Fruit fly (Drosophila melanogaster) whole organism, embryonic: ENCODE data around the gene Art8.

Source experiments
- ATbp ChIP-seq: fragments of 200-800 bp; sonication (Bioruptor generic); optimal IDR thresholded peaks from 2 replicates; lab custom pipeline; 2017; ENCODE audit warnings: missing biosample characterization, mild to moderate bottlenecking, missing genetic modification characterization, missing genetic modification reagents
- Antp ChIP-seq: fragments of 200-800 bp; sonication (Bioruptor generic); optimal IDR thresholded peaks from 3 replicates; lab custom pipeline; 2016; ENCODE audit warnings: missing biosample characterization, missing genetic modification characterization
- CG1024 ChIP-seq: fragments of 200-800 bp; sonication (Bioruptor generic); IDR thresholded peaks from 2 replicates; pipeline ENCODE4 v1.3.6; 2022; ENCODE audit warnings: missing biosample characterization, missing genetic modification characterization
- CG10654 ChIP-seq: fragments of 200-800 bp; sonication (Bioruptor generic); optimal IDR thresholded peaks from 2 replicates; lab custom pipeline; 2016; ENCODE audit warnings: missing biosample characterization, missing genetic modification characterization
- CG11695 ChIP-seq: fragments of 200-800 bp; sonication (Bioruptor generic); IDR thresholded peaks from 3 replicates; pipeline ENCODE4 v1.3.6; 2022; ENCODE audit warnings: missing biosample characterization, missing genetic modification characterization
- CG13296 ChIP-seq: fragments of 200-800 bp; sonication (Bioruptor generic); optimal IDR thresholded peaks from 3 replicates; lab custom pipeline; 2018; ENCODE audit warnings: missing biosample characterization, mild to moderate bottlenecking, missing genetic modification characterization
- CG13424 ChIP-seq: fragments of 200-800 bp; sonication (Bioruptor generic); optimal IDR thresholded peaks from 2 replicates; lab custom pipeline; 2019; ENCODE audit warnings: missing biosample characterization, mild to moderate bottlenecking, missing genetic modification characterization, moderate library complexity
- CG14667 ChIP-seq: fragments of 200-800 bp; sonication (Bioruptor generic); IDR thresholded peaks from 2 replicates; pipeline ENCODE4 v1.3.6; 2022; ENCODE audit warnings: missing biosample characterization, missing genetic modification characterization
- CG1603 ChIP-seq: fragments of 200-800 bp; sonication (Bioruptor generic); optimal IDR thresholded peaks from 2 replicates; lab custom pipeline; 2019; ENCODE audit warnings: missing biosample characterization, mild to moderate bottlenecking, missing genetic modification characterization, moderate library complexity
- CG16863 ChIP-seq: fragments of 200-800 bp; sonication (Bioruptor generic); optimal IDR thresholded peaks from 3 replicates; lab custom pipeline; 2016; ENCODE audit warnings: missing biosample characterization, missing genetic modification characterization
- CG17359 ChIP-seq: fragments of 200-800 bp; sonication (Bioruptor generic); optimal IDR thresholded peaks from 3 replicates; lab custom pipeline; 2018; ENCODE audit warnings: missing biosample characterization, mild to moderate bottlenecking, missing genetic modification characterization, moderate library complexity
- CG17568 ChIP-seq: fragments of 200-800 bp; sonication (Bioruptor generic); optimal IDR thresholded peaks from 2 replicates; lab custom pipeline; 2018; ENCODE audit warnings: missing biosample characterization, mild to moderate bottlenecking, missing genetic modification characterization, moderate library complexity
- CG2199 ChIP-seq: fragments of 200-800 bp; sonication (Bioruptor generic); IDR thresholded peaks from 3 replicates; pipeline ENCODE4 v1.3.6; 2022; ENCODE audit warnings: missing biosample characterization, missing genetic modification characterization
- CG2889 ChIP-seq: fragments of 200-800 bp; sonication (Bioruptor generic); IDR thresholded peaks from 3 replicates; pipeline ENCODE4 v1.3.6; 2022; ENCODE audit warnings: missing biosample characterization, missing genetic modification characterization
- CG33557 ChIP-seq: fragments of 200-800 bp; sonication (Bioruptor generic); optimal IDR thresholded peaks from 2 replicates; lab custom pipeline; 2019; ENCODE audit warnings: missing biosample characterization, mild to moderate bottlenecking, missing genetic modification characterization, moderate library complexity
- CG4617 ChIP-seq: fragments of 200-800 bp; sonication (Bioruptor generic); optimal IDR thresholded peaks from 3 replicates; lab custom pipeline; 2016; ENCODE audit warnings: missing biosample characterization, missing genetic modification characterization, borderline replicate concordance
- CG6254 ChIP-seq: fragments of 200-800 bp; sonication (Bioruptor generic); optimal IDR thresholded peaks from 3 replicates; lab custom pipeline; 2017; ENCODE audit warnings: mild to moderate bottlenecking, missing biosample characterization, missing genetic modification reagents, missing genetic modification characterization
- CG7839 ChIP-seq: fragments of 200-800 bp; sonication (Bioruptor generic); optimal IDR thresholded peaks from 3 replicates; lab custom pipeline; 2018; ENCODE audit warnings: missing biosample characterization, mild to moderate bottlenecking, missing genetic modification characterization, moderate library complexity
- CG8765 ChIP-seq: fragments of 200-800 bp; sonication (Bioruptor generic); IDR thresholded peaks from 2 replicates; pipeline ENCODE4 v1.3.6; 2022; ENCODE audit warnings: missing biosample characterization, missing genetic modification characterization
- D19B ChIP-seq: fragments of 200-800 bp; sonication (Bioruptor generic); optimal IDR thresholded peaks from 2 replicates; lab custom pipeline; 2017; ENCODE audit warnings: missing biosample characterization, mild to moderate bottlenecking, missing genetic modification characterization
- Hey ChIP-seq: fragments of 200-800 bp; sonication (Bioruptor generic); optimal IDR thresholded peaks from 3 replicates; lab custom pipeline; 2018; ENCODE audit warnings: missing biosample characterization, mild to moderate bottlenecking, missing genetic modification characterization
- MBD-R2 ChIP-seq: fragments of 200-800 bp; sonication (Bioruptor generic); IDR thresholded peaks from 2 replicates; pipeline ENCODE4 v1.3.6; 2022; ENCODE audit warnings: missing biosample characterization, missing genetic modification characterization
- Mes4 ChIP-seq: fragments of 200-800 bp; sonication (Bioruptor generic); optimal IDR thresholded peaks from 2 replicates; lab custom pipeline; 2016; ENCODE audit warnings: missing biosample characterization, missing genetic modification characterization
- NC2α ChIP-seq: fragments of 200-800 bp; sonication (Bioruptor generic); optimal IDR thresholded peaks from 2 replicates; lab custom pipeline; 2016; ENCODE audit warnings: missing biosample characterization, missing genetic modification characterization
- Side ChIP-seq: fragments of 200-800 bp; sonication (Bioruptor generic); optimal IDR thresholded peaks from 2 replicates; lab custom pipeline; 2016; ENCODE audit warnings: missing biosample characterization, missing genetic modification characterization
- Spps ChIP-seq: fragments of 200-800 bp; sonication (Bioruptor generic); optimal IDR thresholded peaks from 2 replicates; lab custom pipeline; 2018; ENCODE audit warnings: missing biosample characterization, mild to moderate bottlenecking, missing genetic modification characterization
- Usf ChIP-seq: fragments of 200-800 bp; sonication (Bioruptor generic); optimal IDR thresholded peaks from 2 replicates; lab custom pipeline; 2017; ENCODE audit warnings: missing genotype, missing biosample characterization, missing genetic modification characterization
- Xbp1 ChIP-seq: fragments of 200-800 bp; sonication (Bioruptor generic); optimal IDR thresholded peaks from 3 replicates; lab custom pipeline; 2016; ENCODE audit warnings: missing biosample characterization, mild to moderate bottlenecking, missing genetic modification characterization
- ab ChIP-seq: fragments of 200-800 bp; sonication (Bioruptor generic); optimal IDR thresholded peaks from 2 replicates; lab custom pipeline; 2016; ENCODE audit warnings: missing biosample characterization, missing genetic modification characterization
- abd-A ChIP-seq: fragments of 200-800 bp; sonication (Bioruptor generic); optimal IDR thresholded peaks from 3 replicates; lab custom pipeline; 2019; ENCODE audit warnings: missing biosample characterization, mild to moderate bottlenecking, missing genetic modification characterization, moderate library complexity
- bowl ChIP-seq: fragments of 200-800 bp; sonication (Bioruptor generic); IDR thresholded peaks from 2 replicates; pipeline ENCODE4 v1.3.6; 2022; ENCODE audit warnings: missing biosample characterization, missing genetic modification characterization
- bsh ChIP-seq, 2 experiments: fragments of 200-800 bp; sonication (Bioruptor generic); optimal IDR thresholded peaks; 2 replicates each; lab custom pipeline; 2017 to 2018; ENCODE audit warnings: mild to moderate bottlenecking in 2 of 2, missing biosample characterization in 2 of 2, missing genetic modification characterization in 2 of 2, moderate library complexity in 1 of 2
- chif ChIP-seq, 2 experiments: fragments of 200-800 bp; sonication (Bioruptor generic); optimal IDR thresholded peaks; 3 replicates each; lab custom pipeline; 2016; ENCODE audit warnings: missing biosample characterization in 2 of 2, missing genetic modification characterization in 2 of 2
- croc ChIP-seq: fragments of 200-800 bp; sonication (Bioruptor generic); conservative IDR thresholded peaks from 3 replicates; pipeline ENCODE4 v1.3.6; 2022; ENCODE audit warnings: missing biosample characterization, missing genetic modification characterization
- dm ChIP-seq: fragments of 200-800 bp; sonication (Bioruptor generic); optimal IDR thresholded peaks from 3 replicates; lab custom pipeline; 2016; ENCODE audit warnings: missing biosample characterization, missing genetic modification characterization
- dpn ChIP-seq, 2 experiments: fragments of 200-800 bp; sonication (Bioruptor generic); optimal IDR thresholded peaks; 3 replicates each; lab custom pipeline; 2016; ENCODE audit warnings: missing biosample characterization in 2 of 2, missing genetic modification characterization in 2 of 2
- exex ChIP-seq: fragments of 200-800 bp; sonication (Bioruptor generic); optimal IDR thresholded peaks from 4 replicates; lab custom pipeline; 2018; ENCODE audit warnings: missing biosample characterization, mild to moderate bottlenecking, missing genetic modification characterization, moderate library complexity
- ftz-f1 ChIP-seq: fragments of 200-800 bp; sonication (Bioruptor generic); optimal IDR thresholded peaks from 2 replicates; lab custom pipeline; 2016; ENCODE audit warnings: missing biosample characterization, missing genetic modification characterization
- lilli ChIP-seq: fragments of 200-800 bp; sonication (Bioruptor generic); optimal IDR thresholded peaks from 3 replicates; lab custom pipeline; 2016; ENCODE audit warnings: missing biosample characterization, missing genetic modification characterization
- mam ChIP-seq: fragments of 200-800 bp; sonication (Bioruptor generic); optimal IDR thresholded peaks from 3 replicates; lab custom pipeline; 2016; ENCODE audit warnings: missing biosample characterization, missing genetic modification characterization
- onecut ChIP-seq: fragments of 200-800 bp; sonication (Bioruptor generic); IDR thresholded peaks from 2 replicates; pipeline ENCODE4 v1.3.6; 2022; ENCODE audit warnings: missing biosample characterization, missing genetic modification characterization
- pita ChIP-seq: fragments of 200-800 bp; sonication (Bioruptor generic); optimal IDR thresholded peaks from 2 replicates; lab custom pipeline; 2017; ENCODE audit warnings: missing biosample characterization, mild to moderate bottlenecking, missing genetic modification characterization
- sens-2 ChIP-seq: fragments of 200-800 bp; sonication (Bioruptor generic); IDR thresholded peaks from 2 replicates; pipeline ENCODE4 v1.3.6; 2022; ENCODE audit warnings: missing biosample characterization, missing genetic modification characterization
- sisA ChIP-seq: fragments of 200-800 bp; sonication (Bioruptor generic); IDR thresholded peaks from 2 replicates; pipeline ENCODE4 v1.3.6; 2022; ENCODE audit warnings: missing biosample characterization, missing genetic modification characterization
- slou ChIP-seq: fragments of 200-800 bp; sonication (Bioruptor generic); optimal IDR thresholded peaks from 3 replicates; lab custom pipeline; 2016; ENCODE audit warnings: missing biosample characterization, missing genetic modification characterization
- slp2 ChIP-seq: fragments of 200-800 bp; sonication (Bioruptor generic); optimal IDR thresholded peaks from 2 replicates; lab custom pipeline; 2016; ENCODE audit warnings: missing biosample characterization, missing genetic modification characterization
- sna ChIP-seq: fragments of 200-800 bp; sonication (Bioruptor generic); IDR thresholded peaks from 2 replicates; pipeline ENCODE4 v1.3.6; 2022; ENCODE audit warnings: missing biosample characterization, missing genetic modification characterization; ENCODE audit not compliant: partially characterized antibody
- stc ChIP-seq: fragments of 200-800 bp; sonication (Bioruptor generic); IDR thresholded peaks from 2 replicates; pipeline ENCODE4 v1.3.6; 2022; ENCODE audit warnings: missing biosample characterization, missing genetic modification characterization
- tll ChIP-seq, 2 experiments: fragments of 200-800 bp in 1 of 2; fragments of >200 bp in 1 of 2; sonication (Bioruptor generic) in 1 of 2; optimal IDR thresholded peaks; 2 replicates each; lab custom pipeline; 2017 to 2019; ENCODE audit warnings: missing biosample characterization in 2 of 2, missing genetic modification characterization in 2 of 2, mild to moderate bottlenecking in 1 of 2, moderate library complexity in 1 of 2

The Art8 gene

DNA sequence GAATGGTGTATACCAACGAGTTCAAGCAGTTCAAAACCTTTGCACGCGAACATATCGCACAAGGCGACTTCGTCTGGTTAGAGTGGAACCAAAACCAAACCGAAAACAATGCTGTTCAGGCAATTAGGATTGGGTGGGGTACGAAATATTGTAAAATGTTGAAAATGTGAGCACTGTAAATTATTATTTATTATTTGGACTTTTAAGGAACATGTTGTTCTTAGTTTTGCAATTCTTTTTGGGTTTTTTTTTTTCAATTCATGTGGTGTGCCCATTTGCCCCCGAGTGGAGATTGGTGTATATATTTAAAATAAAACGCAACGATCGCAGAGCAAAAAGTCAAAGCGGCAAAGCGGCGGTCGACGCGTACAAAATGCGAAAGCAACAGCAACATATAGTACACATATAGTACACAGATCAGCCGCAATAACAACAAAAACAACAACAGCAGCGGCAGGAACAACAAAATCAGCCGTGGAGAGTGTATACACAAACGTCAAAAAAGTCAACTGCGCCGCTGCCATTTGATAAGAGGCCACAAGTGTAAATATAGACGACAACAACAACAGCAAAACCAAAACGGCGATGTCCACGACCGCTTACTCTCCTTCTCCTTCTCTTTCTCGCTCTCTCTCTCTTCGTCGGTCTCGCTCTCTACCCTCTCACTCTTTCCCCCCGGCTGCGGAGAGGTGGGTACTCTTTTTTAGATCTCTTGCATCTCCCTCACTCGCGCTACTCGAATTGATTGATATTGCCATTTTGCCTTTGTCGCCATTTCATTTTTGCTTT lies 34.0 kb upstream of the Art8 start (continued):
- no peak for TF ChIP-seq tll (GFP tag; optimal IDR thresholded peaks at IDR 0.05; lab: Kevin White, UChicago)
- no peak for TF ChIP-seq sens-2 (GFP tag; lab: Robert Waterston, UW)
- TF ChIP-seq ab (GFP tag; lab: Kevin White, UChicago): no peak
- TF ChIP-seq bsh (GFP tag; optimal IDR thresholded peaks at IDR 0.05; lab: Kevin White, UChicago): peak; percentile 42 to 49
- peak; percentile 35 for TF ChIP-seq exex (tag; lab: Kevin White, UChicago)
- TF ChIP-seq Antp (GFP tag; lab: Kevin White, UChicago): no peak
- TF ChIP-seq Usf (GFP tag; lab: Kevin White, UChicago): no peak
- TF ChIP-seq CG2889 (GFP tag; lab: Robert Waterston, UW): no peak
- peak; percentile 40 for TF ChIP-seq mam (GFP tag; lab: Kevin White, UChicago)
- no peak for TF ChIP-seq CG8765 (GFP tag; lab: Robert Waterston, UW)
- TF ChIP-seq CG33557 (GFP tag; lab: Kevin White, UChicago): peak; percentile 64
- no peak for TF ChIP-seq pita (GFP tag; lab: Kevin White, UChicago)
- TF ChIP-seq CG13424 (tag; lab: Kevin White, UChicago): peak; percentile 30
- peak; percentile 69 for TF ChIP-seq CG17568 (GFP tag; lab: Kevin White, UChicago)
- peak; percentile 53 for TF ChIP-seq onecut (GFP tag; lab: Robert Waterston, UW)
- peak; percentile 29 for TF ChIP-seq CG7839
- TF ChIP-seq slp2 (GFP tag; lab: Kevin White, UChicago): no peak
- TF ChIP-seq CG11695: peak; percentile 51
- no peak for TF ChIP-seq CG2199
- no peak for TF ChIP-seq CG4617 (GFP tag; lab: Kevin White, UChicago)
- TF ChIP-seq Side (GFP tag; lab: Kevin White, UChicago): peak; percentile 43
- TF ChIP-seq dpn (GFP tag; optimal IDR thresholded peaks at IDR 0.05; lab: Kevin White, UChicago): peak in 1 of 2 experiments; percentile 19
- TF ChIP-seq stc (GFP tag; lab: Robert Waterston, UW): no peak; the same call in 1 of the 2 replicates
- TF ChIP-seq abd-A (tag; lab: Kevin White, UChicago): no peak
- TF ChIP-seq Spps (tag; lab: Kevin White, UChicago): no peak
- TF ChIP-seq slou (GFP tag; lab: Kevin White, UChicago): no peak
- TF ChIP-seq Mes4: no peak
- no peak for TF ChIP-seq MBD-R2 (GFP tag; lab: Robert Waterston, UW)
- no peak for TF ChIP-seq bowl (GFP tag; lab: Robert Waterston, UW)
- TF ChIP-seq CG1024: no peak; the same call in 1 of the 2 replicates
- TF ChIP-seq CG16863 (GFP tag; lab: Kevin White, UChicago): no peak
- peak; percentile 17 for TF ChIP-seq Xbp1 (GFP tag; lab: Kevin White, UChicago)
- TF ChIP-seq sisA (GFP tag; lab: Robert Waterston, UW): peak; percentile 31; the same call in 1 of the 2 replicates
- peak; percentile 62 for TF ChIP-seq CG13296
- no peak for TF ChIP-seq croc (GFP tag; lab: Robert Waterston, UW)
- no peak for TF ChIP-seq sna (GFP tag; lab: Robert Waterston, UW)
- TF ChIP-seq CG17359 (tag; lab: Kevin White, UChicago): peak; percentile 30
- TF ChIP-seq ftz-f1: no peak
- no peak for TF ChIP-seq CG10654 (GFP tag; lab: Kevin White, UChicago)
- no peak for TF ChIP-seq chif (GFP tag; optimal IDR thresholded peaks at IDR 0.05; lab: Kevin White, UChicago)
- TF ChIP-seq dm: no peak
- TF ChIP-seq D19B (GFP tag; lab: Kevin White, UChicago): no peak
- no peak for TF ChIP-seq CG14667 (GFP tag; lab: Robert Waterston, UW)
- TF ChIP-seq lilli (GFP tag; lab: Kevin White, UChicago): peak; percentile 63
- no peak for TF ChIP-seq NC2α (GFP tag; lab: Kevin White, UChicago)
- peak; percentile 49 for TF ChIP-seq CG6254 (GFP tag; lab: Kevin White, UChicago)
- TF ChIP-seq ATbp (GFP tag; lab: Kevin White, UChicago): peak; percentile 85
- peak; percentile 63 for TF ChIP-seq Hey
- peak; percentile 6 for TF ChIP-seq CG1603 (tag; lab: Kevin White, UChicago)
